Worm (Caenorhabditis elegans) whole organism, mixed stage, embryonic: ENCODE measurements around the gene Y50D4A.6.

Source experiments
- bed-3 ChIP-seq: fragments of 200-800 bp; sonication (Bioruptor generic); optimal IDR thresholded peaks from 3 replicates; lab custom pipeline; 2018; ENCODE audit warnings: mild to moderate bottlenecking, missing genetic modification characterization, moderate library complexity, missing compliant biosample characterization
- blmp-1 ChIP-seq: fragments of 150-350 bp; optimal IDR thresholded peaks from 2 replicates; lab custom pipeline; 2014; ENCODE audit warnings: missing biosample characterization, missing genetic modification characterization
- nhr-12 ChIP-seq: fragments of 150-350 bp; optimal IDR thresholded peaks from 2 replicates; lab custom pipeline; 2014; ENCODE audit warnings: missing biosample characterization, missing genetic modification characterization
- unc-62 ChIP-seq: fragments of 150-350 bp; optimal IDR thresholded peaks from 2 replicates; lab custom pipeline; 2014; ENCODE audit warnings: missing biosample characterization, missing genetic modification reagents, missing genetic modification characterization
- ztf-11 ChIP-seq: fragments of 150-350 bp; optimal IDR thresholded peaks from 2 replicates; lab custom pipeline; 2014; ENCODE audit warnings: missing biosample characterization, missing genetic modification characterization

ce11 chrV:1153387-1153786, 45.7 kb downstream of the Y50D4A.6 start:
- TF ChIP-seq ztf-11 (no peak), blmp-1 (tag; lab: Kevin White, UChicago) (no peak), nhr-12 (no peak), unc-62 (no peak), bed-3 (GFP tag; lab: Kevin White, UChicago) (no peak)
